Worm (Caenorhabditis elegans): ENCODE data around the gene lgc-11.

ce11 chrX:7480756-7481155 lies 25.7 kb downstream of the lgc-11 start, which contains the start of gene F48E3.9:
- no peak for TF ChIP-seq blmp-1 (tag; optimal IDR thresholded peaks at IDR 0.05; ENCODE audit: insufficient read depth)
- TF ChIP-seq ceh-82 (tag; optimal IDR thresholded peaks at IDR 0.05), result no peak
- no peak for TF ChIP-seq lin-39 (tag; optimal IDR thresholded peaks at IDR 0.05)
- TF ChIP-seq fos-1 (tag; optimal IDR thresholded peaks at IDR 0.05), result no peak
- TF ChIP-seq nhr-77 (tag; optimal IDR thresholded peaks at IDR 0.05), result no peak
- TF ChIP-seq nhr-12 (tag; optimal IDR thresholded peaks at IDR 0.05), result no peak
- TF ChIP-seq nhr-129 (tag; optimal IDR thresholded peaks at IDR 0.05), result no peak
- TF ChIP-seq unc-62 (GFP tag; optimal IDR thresholded peaks at IDR 0.05), result no peak
- no peak for TF ChIP-seq lsy-2 (tag; optimal IDR thresholded peaks at IDR 0.05)
- TF ChIP-seq unc-55 (GFP tag; optimal IDR thresholded peaks at IDR 0.05), result no peak
- no peak for TF ChIP-seq Y55F3AM.14 (GFP tag; optimal IDR thresholded peaks at IDR 0.05)
- TF ChIP-seq lin-13 (GFP tag; optimal IDR thresholded peaks at IDR 0.05), result no peak
